Fruit fly (Drosophila melanogaster) whole organism: ENCODE measurements around the gene CG17075.

Source experiments
- Dll ChIP-seq: fragments of >200 bp; optimal IDR thresholded peaks from 2 replicates; lab custom pipeline; 2017
- usp ChIP-seq: fragments of >200 bp; optimal IDR thresholded peaks from 2 replicates; lab custom pipeline; 2017; ENCODE audit warnings: missing biosample characterization, missing genetic modification characterization, mixed read lengths

- no peak for TF ChIP-seq usp (GFP tag; lab: Kevin White, UChicago)
- no peak for TF ChIP-seq Dll
These were observed 44.4 kb downstream of the CG17075 start for dm6 chr2L:222867-223266.
